Fruit fly (Drosophila melanogaster) whole organism: ENCODE data around the gene galectin.

Experiments
- CG8478 ChIP-seq: fragments of >200 bp; optimal IDR thresholded peaks from 2 replicates; lab custom pipeline; 2018; ENCODE audit warnings: inconsistent platforms
- Dll ChIP-seq: fragments of >200 bp; optimal IDR thresholded peaks from 2 replicates; lab custom pipeline; 2017
- EcR ChIP-seq, 2 experiments: fragments of >200 bp; optimal IDR thresholded peaks; 2 replicates each; lab custom pipeline; 2017; ENCODE audit warnings: missing biosample characterization in 2 of 2, missing genetic modification characterization in 2 of 2, missing genetic modification reagents in 2 of 2
- pan ChIP-seq: fragments of >200 bp; optimal IDR thresholded peaks from 2 replicates; lab custom pipeline; 2017
- psq ChIP-seq: fragments of >200 bp; optimal IDR thresholded peaks from 2 replicates; lab custom pipeline; 2017
- usp ChIP-seq: fragments of >200 bp; optimal IDR thresholded peaks from 2 replicates; lab custom pipeline; 2017; ENCODE audit warnings: missing biosample characterization, missing genetic modification characterization, mixed read lengths

galectin gene

DNA sequence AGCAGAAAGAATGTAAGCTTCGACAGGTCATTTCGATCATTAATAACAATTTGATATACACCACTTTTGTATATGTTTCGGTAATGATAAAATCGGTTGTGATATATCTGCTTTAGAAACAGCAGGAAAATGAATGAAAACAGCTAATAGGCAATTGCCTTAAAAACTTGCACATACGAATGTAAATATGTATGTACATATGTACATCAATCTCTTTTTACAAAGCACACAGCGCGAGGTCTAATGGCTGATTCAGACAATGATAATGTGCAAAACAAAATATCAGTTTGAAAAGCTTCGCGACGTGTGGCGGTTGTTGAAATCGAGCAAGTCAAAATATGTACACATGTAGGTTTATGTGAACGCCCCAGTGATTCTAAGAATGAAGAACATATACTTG is at the start of gene galectin:
Gene galectin, plus strand, starts transcription at position 301 of the 400 bp plus-strand sequence.
- TF ChIP-seq Dll (no peak), usp (no peak), pan (lab: Kevin White, UChicago) (no peak), EcR (GFP tag; optimal IDR thresholded peaks at IDR 0.05; lab: Kevin White, UChicago) (no peak), psq (no peak), CG8478 (no peak)

DNA sequence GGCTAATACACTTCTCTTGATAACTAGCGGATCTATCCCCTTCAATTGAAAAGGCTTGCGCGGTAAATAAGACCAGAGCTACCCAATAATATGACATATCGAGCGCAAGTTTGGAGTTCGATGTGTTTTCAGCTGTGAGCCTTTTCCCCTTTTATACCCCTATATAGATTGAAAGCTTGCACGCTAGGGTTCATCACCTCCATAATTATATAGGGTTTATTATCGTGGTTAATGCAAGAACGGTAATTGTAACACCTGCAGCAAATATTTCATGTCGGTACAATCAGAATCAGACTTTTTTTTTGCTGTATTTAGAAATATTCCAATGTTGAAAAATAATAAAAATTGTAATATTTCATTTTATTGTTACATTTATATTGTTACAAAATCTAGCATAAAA is 46.5 kb upstream of the galectin start, which contains the start of gene Ir21a:
Gene Ir21a, minus strand, starts transcription at position 101 of the 400 bp plus-strand sequence.
- TF ChIP-seq EcR (GFP tag; optimal IDR thresholded peaks at IDR 0.05; lab: Kevin White, UChicago) (no peak), CG8478 (no peak), usp (no peak), psq (no peak)

DNA sequence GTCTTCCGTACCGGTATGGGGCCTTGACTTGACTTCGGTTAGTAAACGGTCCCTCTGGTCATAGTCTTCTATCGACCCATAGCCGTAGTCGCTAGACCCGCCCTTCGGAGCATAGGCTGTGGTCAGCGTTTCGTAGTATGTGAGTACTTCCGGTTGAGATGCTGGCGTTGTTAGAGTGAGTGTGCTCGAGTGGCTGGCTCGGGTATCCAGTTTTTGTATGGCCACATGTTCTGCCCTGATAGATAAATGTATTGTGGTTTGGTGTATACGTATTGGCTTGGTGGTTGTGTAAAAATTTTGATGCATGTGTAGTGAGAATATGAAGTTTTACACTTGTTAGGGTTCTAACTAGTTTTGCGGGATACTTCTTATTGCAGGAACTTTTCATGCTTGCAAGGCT is 37.5 kb upstream of the galectin start:
- no peak for TF ChIP-seq pan (lab: Kevin White, UChicago)
- no peak for TF ChIP-seq usp
- no peak for TF ChIP-seq Dll

DNA sequence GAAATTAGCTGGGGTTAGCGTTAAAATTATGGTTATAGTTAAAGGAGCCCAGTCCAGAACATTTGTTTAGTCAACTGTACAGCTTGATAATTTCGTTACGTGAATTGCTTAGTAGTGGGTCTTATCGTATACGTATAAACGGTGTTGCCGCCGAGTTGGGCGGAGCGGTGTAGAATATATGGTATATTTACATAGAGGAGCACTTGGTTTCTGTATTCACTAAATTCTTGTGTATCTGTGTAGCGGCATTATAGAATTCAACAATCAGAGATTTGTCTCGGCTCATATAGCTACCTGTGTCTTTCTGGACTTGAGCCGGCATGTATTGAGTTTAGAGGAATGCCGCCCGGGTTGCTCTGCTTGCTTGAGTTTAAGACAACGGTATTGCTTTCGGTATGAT is 36.1 kb upstream of the galectin start:
- no peak for TF ChIP-seq EcR (GFP tag; optimal IDR thresholded peaks at IDR 0.05; lab: Kevin White, UChicago)
- no peak for TF ChIP-seq psq
- TF ChIP-seq usp = no peak
- TF ChIP-seq pan (lab: Kevin White, UChicago) = no peak
- no peak for TF ChIP-seq CG8478
- TF ChIP-seq Dll = no peak

DNA sequence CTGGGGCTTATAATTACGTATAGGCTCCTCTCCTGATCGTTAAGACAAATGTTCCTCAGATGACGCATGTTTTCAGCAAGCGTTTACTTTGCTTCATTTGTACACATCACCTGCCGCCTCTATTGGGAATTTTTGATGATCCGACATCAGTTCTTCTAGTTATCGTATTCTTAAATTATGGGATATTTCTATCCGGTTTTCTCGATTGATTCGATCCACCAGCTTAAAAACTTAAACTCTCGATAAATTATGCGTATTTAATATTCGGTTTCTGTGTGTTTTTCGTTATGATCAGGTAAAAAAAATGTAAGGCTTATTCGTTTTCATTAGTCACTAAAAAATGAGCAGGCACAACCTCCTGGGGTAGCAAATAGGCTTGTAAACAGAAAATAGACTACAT is 18.4 kb upstream of the galectin start:
- TF ChIP-seq Dll = no peak
- no peak for TF ChIP-seq pan (lab: Kevin White, UChicago)
- TF ChIP-seq CG8478 = no peak
- TF ChIP-seq psq = no peak
- TF ChIP-seq EcR (GFP tag; optimal IDR thresholded peaks at IDR 0.05; lab: Kevin White, UChicago) = no peak
- no peak for TF ChIP-seq usp

DNA sequence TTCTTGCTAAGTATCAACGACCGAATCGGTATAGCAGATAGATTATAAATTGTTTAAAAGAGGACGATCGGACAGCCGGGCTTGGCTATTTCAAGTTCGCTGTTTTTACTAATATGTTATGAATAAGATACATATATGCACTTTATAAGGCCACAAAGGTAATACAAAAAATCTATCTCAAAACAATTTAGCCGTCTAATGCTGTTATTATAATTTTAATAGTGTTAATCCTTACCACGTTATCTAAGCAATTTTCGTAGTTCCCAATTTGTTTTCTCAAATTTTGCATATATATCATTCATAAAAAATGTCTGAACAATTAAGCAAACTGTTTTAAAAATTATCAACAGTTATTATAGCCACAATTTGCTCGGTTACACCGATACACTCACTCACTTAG is 14.7 kb upstream of the galectin start:
- no peak for TF ChIP-seq usp

DNA sequence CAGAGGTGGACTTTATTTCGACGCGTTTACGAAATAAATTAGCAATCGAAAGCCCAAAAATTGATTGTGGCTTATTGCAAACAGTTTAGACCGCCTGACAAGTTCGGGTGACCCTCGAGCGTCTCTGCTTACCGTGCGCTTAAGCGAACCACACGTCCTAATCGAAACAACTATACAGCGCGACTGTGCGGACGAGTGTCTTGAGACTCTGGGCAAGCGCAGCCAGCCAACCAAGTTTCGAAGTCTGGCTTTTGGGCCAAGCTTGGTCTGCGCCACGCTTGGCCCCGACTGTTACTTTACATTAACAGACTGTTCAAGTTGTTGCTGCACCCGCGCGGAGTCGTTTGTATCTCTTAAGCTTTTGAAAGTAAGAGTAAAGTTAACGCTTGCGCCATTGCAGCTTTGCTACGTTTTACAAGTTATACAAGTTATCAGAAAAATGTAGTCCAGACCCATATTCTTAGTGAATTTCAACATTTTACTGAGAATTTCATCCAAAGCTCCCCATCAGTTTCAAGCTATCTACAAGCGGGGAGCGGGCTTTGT is 12.4 kb upstream of the galectin start:
- TF ChIP-seq EcR (GFP tag; optimal IDR thresholded peaks at IDR 0.05; lab: Kevin White, UChicago) (no peak), Dll (no peak), pan (lab: Kevin White, UChicago) (no peak), psq (no peak), usp (no peak), CG8478 (no peak)

DNA sequence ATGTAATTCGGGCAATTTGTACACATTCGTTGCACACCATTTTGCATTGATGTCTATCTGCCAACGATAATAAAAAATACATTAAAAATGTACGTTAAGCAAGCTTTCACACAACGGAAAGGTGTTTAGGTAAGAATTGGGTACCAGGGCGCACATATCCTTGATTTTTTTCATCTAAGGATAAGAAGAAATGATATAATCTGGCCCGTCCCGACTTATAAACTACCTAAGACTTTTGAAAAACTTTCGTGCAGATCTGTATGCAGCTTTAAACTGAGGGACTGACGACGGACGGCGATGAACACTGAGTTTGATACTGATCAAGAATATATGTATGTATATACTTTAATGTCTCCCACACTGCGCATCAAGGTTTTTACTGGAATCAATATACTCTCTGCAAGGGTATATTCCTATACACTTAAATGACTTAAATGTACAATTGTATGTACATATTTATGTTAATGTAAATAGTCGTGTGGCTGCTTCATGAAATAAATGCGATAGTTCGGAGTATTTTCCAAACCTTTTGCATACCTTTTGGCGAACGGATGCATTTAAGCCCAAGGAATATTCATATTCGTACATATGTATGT is 6.1 kb upstream of the galectin start, which contains the start of gene Cda5:
Gene Cda5, minus strand, starts transcription at position 51 of the 596 bp plus-strand sequence.
- no peak for TF ChIP-seq EcR (GFP tag; optimal IDR thresholded peaks at IDR 0.05; lab: Kevin White, UChicago)
- TF ChIP-seq usp = no peak
- no peak for TF ChIP-seq pan (lab: Kevin White, UChicago)
- TF ChIP-seq Dll = no peak
- TF ChIP-seq psq = no peak
- TF ChIP-seq CG8478 = no peak

DNA sequence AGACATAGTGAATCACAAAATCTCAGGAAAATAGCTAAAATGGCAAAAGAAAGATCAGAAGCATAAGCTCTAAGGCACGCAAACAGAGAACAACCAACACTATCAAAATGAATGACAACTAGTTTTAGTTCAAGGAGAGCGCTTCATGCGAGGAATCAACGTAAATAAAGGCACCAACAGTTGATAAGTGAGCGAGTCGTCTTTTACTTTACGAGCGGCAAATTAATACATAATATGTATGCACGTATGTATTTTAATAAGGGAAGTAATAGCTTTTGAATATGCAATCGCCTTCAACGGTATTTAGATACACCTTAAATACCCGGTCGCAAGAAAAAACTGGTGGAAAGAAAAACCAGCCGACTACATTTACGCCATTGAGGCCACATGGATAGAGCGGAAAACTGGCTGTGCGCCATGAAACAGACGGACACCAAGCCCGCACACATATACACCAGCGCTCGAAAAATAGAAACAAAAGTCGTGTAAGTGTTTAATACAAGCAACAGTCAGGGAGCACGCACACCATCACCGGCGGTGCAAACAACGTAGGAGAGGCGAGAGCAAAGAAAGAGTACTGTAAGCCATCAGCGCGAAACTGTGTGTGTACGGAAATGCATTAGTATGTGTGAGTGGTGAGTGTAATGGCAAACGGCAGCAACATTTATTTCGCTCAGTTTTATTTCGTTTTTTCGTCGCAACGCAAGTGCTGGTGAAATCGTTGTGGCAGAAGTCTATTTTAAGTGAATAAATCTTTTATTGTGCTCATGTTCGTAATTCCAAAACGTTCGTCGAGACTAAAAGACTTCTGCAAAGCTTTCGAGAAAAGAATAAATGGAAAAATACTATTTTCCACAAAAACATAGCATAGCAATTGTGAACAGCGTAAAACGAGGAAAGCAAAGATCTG is 4.9 kb upstream of the galectin start, which contains the start of gene dbr:
Gene dbr, plus strand, starts transcription at position 114 of the 910 bp plus-strand sequence.
- TF ChIP-seq usp (no peak), psq (no peak), pan (lab: Kevin White, UChicago) (no peak), CG8478 (peak; percentile 73)

DNA sequence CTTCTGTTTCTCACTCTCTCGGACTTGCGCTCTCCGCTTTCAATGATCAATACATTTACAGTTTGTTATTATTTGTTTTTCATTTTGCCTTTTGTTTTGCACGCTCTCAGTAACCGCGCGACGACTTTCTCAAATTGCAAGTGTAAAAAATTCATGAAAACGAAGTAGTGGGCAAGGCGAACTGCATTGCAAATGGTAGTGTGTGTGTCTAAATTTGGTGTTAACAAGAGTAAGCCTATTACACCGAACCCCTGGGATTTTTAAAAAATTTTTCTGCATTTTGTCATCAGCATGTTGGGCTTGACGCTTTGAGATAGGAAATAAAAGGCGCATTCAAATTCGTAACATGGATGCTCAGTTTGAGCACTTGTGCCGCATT is 4.3 kb upstream of the galectin start:
- TF ChIP-seq pan (lab: Kevin White, UChicago) (peak; percentile 32), Dll (no peak), CG8478 (no peak)

DNA sequence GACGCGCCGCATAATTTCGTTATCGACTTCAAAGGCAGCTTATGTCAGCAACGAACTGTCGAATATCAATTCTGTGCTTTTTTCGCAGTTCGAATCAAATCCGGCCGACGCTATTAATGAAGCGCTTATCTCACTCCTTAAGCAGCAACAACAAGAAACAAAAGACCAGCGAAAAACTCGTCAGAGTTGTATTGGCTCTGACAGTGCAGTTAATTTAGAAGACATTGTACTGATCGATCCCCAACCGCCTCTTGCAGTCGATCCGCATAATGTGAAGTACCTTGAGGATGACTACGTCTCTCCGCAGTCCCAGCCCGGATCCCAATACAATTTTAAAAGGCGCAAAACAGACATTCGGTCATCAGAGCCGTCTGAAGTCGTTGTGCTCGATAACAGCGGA is 2.0 kb upstream of the galectin start:
- TF ChIP-seq usp = no peak
- no peak for TF ChIP-seq CG8478
- no peak for TF ChIP-seq Dll
- TF ChIP-seq pan (lab: Kevin White, UChicago) = no peak
- TF ChIP-seq psq = no peak
- no peak for TF ChIP-seq EcR (GFP tag; optimal IDR thresholded peaks at IDR 0.05; lab: Kevin White, UChicago)

DNA sequence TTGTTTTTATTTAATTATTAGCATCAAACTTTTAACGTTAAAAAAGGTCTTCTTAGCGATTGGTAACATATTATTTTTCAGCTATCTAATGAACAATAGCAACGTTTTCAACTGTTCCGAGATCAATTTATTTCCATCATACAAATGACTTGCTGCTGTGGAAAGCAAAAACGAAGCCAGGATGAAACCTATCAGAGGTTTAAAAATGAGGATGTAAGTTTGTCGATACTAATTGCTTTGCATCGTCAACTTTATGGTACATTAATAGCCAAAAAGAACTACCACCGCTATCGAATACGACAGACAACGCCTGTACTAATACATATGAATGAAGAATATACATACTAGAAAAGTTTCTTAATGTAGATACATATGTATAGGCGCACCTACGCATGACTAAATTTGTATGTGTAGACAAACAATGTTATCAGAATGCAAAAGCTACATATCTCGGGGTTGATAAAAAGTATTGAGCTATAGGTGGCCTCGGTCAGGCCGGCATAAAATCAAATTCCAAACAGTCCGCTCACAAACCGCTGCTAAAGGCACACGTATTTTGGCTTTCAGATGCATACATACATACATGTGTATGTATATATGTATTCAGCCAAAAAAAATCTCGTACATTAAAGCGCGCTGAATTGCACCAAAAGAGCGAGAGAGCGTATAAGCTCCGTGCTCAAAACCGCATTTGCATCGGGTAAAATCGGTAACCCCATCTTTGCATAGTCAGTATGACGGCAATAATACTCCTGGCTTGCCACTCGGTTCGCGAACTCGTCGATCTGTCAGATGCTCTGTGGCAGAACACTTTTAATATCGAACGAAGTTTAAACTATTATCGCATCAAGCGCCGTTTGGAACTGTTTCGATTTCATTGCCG is 553 bp downstream of the galectin start:
- no peak for TF ChIP-seq pan (lab: Kevin White, UChicago)
- no peak for TF ChIP-seq usp
- no peak for TF ChIP-seq EcR (GFP tag; optimal IDR thresholded peaks at IDR 0.05; lab: Kevin White, UChicago)
- TF ChIP-seq Dll = no peak
